Fruit fly (Drosophila melanogaster) Kc167 (cell line): Measurements from ENCODE around the gene CG5181.

Experiments
- Sin3A ChIP-seq: fragments of >200 bp; optimal IDR thresholded peaks from 2 replicates; lab custom pipeline; 2018; ENCODE audit warnings: missing external identifiers
- ttk ChIP-seq: sonication (Bioruptor generic); optimal IDR thresholded peaks from 2 replicates; lab custom pipeline; 2017; ENCODE audit warnings: missing external identifiers

- TF ChIP-seq Sin3A (lab: Kevin White, UChicago) (no peak), ttk (lab: Kevin White, UChicago) (no peak)
These were observed 30.9 kb upstream of the CG5181 start for dm6 chr2L:7440458-7441018.
